Worm (Caenorhabditis elegans) whole organism, L4/young adult: ENCODE measurements around the gene rmif-2.

ENCODE experiments used
- W03F9.2 ChIP-seq: fragments of 150-350 bp; optimal IDR thresholded peaks from 2 replicates; lab custom pipeline; 2014; ENCODE audit warnings: missing biosample characterization, missing genetic modification characterization
- dao-5 ChIP-seq: sonication (generic microtip); optimal IDR thresholded peaks from 2 replicates; lab custom pipeline; 2016; ENCODE audit warnings: missing genotype, missing genetic modification characterization, moderate library complexity, missing compliant biosample characterization
- him-1 ChIP-seq: sonication (generic microtip); optimal IDR thresholded peaks from 2 replicates; lab custom pipeline; 2016; ENCODE audit warnings: missing genotype, missing genetic modification reagents, missing genetic modification characterization, missing compliant biosample characterization

- TF ChIP-seq dao-5 (tag; lab: Kevin White, UChicago) (no peak), him-1 (tag; lab: Kevin White, UChicago) (no peak), W03F9.2 (tag; lab: Kevin White, UChicago) (no peak)
Observed at ce11 chrIV:1170408-1170807, 12.0 kb upstream of the rmif-2 start, which contains the start of gene cec-2.
